Worm (Caenorhabditis elegans) whole organism, early embryonic: ENCODE results near the gene F46B3.15.

ENCODE experiments used
- B0310.2 ChIP-seq: sonication (generic microtip); optimal IDR thresholded peaks from 2 replicates; lab custom pipeline; 2016; ENCODE audit warnings: mild to moderate bottlenecking, missing genetic modification characterization, missing compliant biosample characterization
- F13C5.2 ChIP-seq: sonication (generic microtip); optimal IDR thresholded peaks from 2 replicates; lab custom pipeline; 2017; ENCODE audit warnings: mild to moderate bottlenecking, missing genetic modification characterization, inconsistent platforms, missing compliant biosample characterization
- aly-1 ChIP-seq: sonication (generic microtip); optimal IDR thresholded peaks from 2 replicates; lab custom pipeline; 2016; ENCODE audit warnings: missing genetic modification characterization, missing compliant biosample characterization
- ama-1 ChIP-seq: fragments of 150-350 bp; optimal IDR thresholded peaks from 2 replicates; lab custom pipeline; 2014
- ceh-13 ChIP-seq: fragments of 200-800 bp; sonication (Bioruptor generic); optimal IDR thresholded peaks from 2 replicates; lab custom pipeline; 2018; ENCODE audit warnings: mild to moderate bottlenecking, missing genetic modification characterization, missing compliant biosample characterization
- ceh-36 ChIP-seq: sonication (generic microtip); optimal IDR thresholded peaks from 2 replicates; lab custom pipeline; 2016; ENCODE audit warnings: missing genetic modification characterization, inconsistent platforms, missing compliant biosample characterization
- ets-7 ChIP-seq: sonication (generic microtip); optimal IDR thresholded peaks from 2 replicates; lab custom pipeline; 2016; ENCODE audit warnings: missing genotype, missing genetic modification characterization, missing compliant biosample characterization
- flt-1 ChIP-seq: fragments of 200-800 bp; sonication (Bioruptor generic); IDR thresholded peaks from 2 replicates; pipeline ENCODE4 v1.3.6; 2022; ENCODE audit warnings: missing genetic modification characterization, missing compliant biosample characterization
- hmbx-1 ChIP-seq: sonication (generic microtip); optimal IDR thresholded peaks from 2 replicates; lab custom pipeline; 2016; ENCODE audit warnings: mild to moderate bottlenecking, missing genetic modification characterization, missing compliant biosample characterization
- hmg-4 ChIP-seq: fragments of 200-800 bp; sonication (Bioruptor generic); optimal IDR thresholded peaks from 2 replicates; lab custom pipeline; 2018; ENCODE audit warnings: mild to moderate bottlenecking, missing genetic modification characterization, missing compliant biosample characterization
- hnd-1 ChIP-seq: sonication (generic microtip); optimal IDR thresholded peaks from 2 replicates; lab custom pipeline; 2016; ENCODE audit warnings: missing genetic modification characterization, missing compliant biosample characterization
- pes-1 ChIP-seq: fragments of 200-800 bp; sonication (Bioruptor generic); IDR thresholded peaks from 2 replicates; pipeline ENCODE4 v1.3.6; 2022; ENCODE audit warnings: missing genetic modification reagents, missing genetic modification characterization, missing compliant biosample characterization
- scrt-1 ChIP-seq: fragments of 200-800 bp; sonication (Bioruptor generic); IDR thresholded peaks from 2 replicates; pipeline ENCODE4 v1.3.6; 2022; ENCODE audit warnings: missing genetic modification characterization, missing compliant biosample characterization
- sea-1 ChIP-seq: fragments of 200-800 bp; sonication (Bioruptor generic); conservative IDR thresholded peaks from 2 replicates; pipeline ENCODE4 v1.3.6; 2022; ENCODE audit warnings: missing genetic modification characterization, missing compliant biosample characterization
- tbx-11 ChIP-seq: fragments of 200-800 bp; sonication (Bioruptor generic); IDR thresholded peaks from 2 replicates; pipeline ENCODE4 v1.3.6; 2022; ENCODE audit warnings: missing genetic modification characterization, missing compliant biosample characterization
- tbx-37 ChIP-seq: fragments of 200-800 bp; sonication (Bioruptor generic); conservative IDR thresholded peaks from 2 replicates; pipeline ENCODE4 v1.3.6; 2022; ENCODE audit warnings: missing genetic modification reagents, missing genetic modification characterization, missing compliant biosample characterization
- tra-4 ChIP-seq: sonication (generic microtip); optimal IDR thresholded peaks from 2 replicates; lab custom pipeline; 2017; ENCODE audit warnings: missing genetic modification characterization, missing compliant biosample characterization

F46B3.15 gene

DNA sequence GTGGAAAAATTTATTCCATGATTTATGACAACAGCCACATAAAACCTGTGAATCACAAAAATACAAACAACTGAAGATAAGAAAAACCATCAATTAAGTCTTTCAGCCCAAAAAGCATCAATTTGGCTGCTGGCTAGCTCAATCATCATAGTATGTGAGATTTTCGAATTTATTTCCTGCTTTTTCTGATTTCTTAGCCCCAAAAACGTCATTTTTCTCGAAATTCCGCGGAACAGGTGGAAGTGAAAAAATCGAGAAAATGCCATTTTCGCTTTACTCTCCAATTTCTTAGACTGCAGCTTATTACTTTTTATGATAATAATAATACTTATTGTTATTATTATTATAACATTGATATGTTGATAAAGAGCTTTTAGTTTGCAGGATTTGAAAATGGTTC is 8.4 kb upstream of the F46B3.15 start, which contains the start of gene srxa-15:
TSS of gene srxa-15 (plus strand) at position 301 of the 400 bp plus-strand sequence.
- no peak for TF ChIP-seq scrt-1 (GFP tag; lab: Robert Waterston, UW)
- no peak for TF ChIP-seq ama-1 (lab: Kevin White, UChicago)
- TF ChIP-seq sea-1 = no peak
- no peak for TF ChIP-seq ceh-13 (GFP tag; lab: Kevin White, UChicago)
- no peak for TF ChIP-seq tbx-37 (GFP tag; lab: Robert Waterston, UW)
- no peak for TF ChIP-seq B0310.2 (tag; lab: Kevin White, UChicago)
- TF ChIP-seq F13C5.2 (tag; lab: Kevin White, UChicago) = no peak
- no peak for TF ChIP-seq hmg-4 (GFP tag; lab: Kevin White, UChicago)
- no peak for TF ChIP-seq tra-4 (tag; lab: Kevin White, UChicago)
- no peak for TF ChIP-seq ets-7 (tag; lab: Kevin White, UChicago)
- TF ChIP-seq pes-1 = no peak
- no peak for TF ChIP-seq ceh-36
- TF ChIP-seq tbx-11 (GFP tag; lab: Robert Waterston, UW) = no peak

DNA sequence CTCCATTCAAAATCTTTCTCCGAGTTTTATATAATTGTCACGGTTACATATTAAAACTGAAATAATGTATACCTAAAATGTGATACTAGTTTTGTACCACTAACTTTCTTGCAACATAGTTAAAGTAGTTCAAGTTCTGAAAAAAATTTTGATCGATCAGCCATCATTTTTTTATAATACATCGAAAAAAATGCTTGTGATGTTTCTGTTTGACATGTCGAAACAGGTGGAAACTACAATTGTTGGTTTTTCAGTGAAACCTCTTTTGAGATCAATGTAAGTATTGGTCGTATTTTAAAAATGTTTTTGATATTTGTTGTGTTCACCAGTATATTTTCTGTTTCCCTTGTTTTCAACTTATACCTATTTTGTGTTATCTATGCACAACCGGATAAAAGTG is 5.8 kb upstream of the F46B3.15 start, which contains the start of gene srxa-14:
TSS of gene srxa-14 (plus strand) at position 301 of the 400 bp plus-strand sequence.
- TF ChIP-seq flt-1 (GFP tag; lab: Robert Waterston, UW) = no peak

DNA sequence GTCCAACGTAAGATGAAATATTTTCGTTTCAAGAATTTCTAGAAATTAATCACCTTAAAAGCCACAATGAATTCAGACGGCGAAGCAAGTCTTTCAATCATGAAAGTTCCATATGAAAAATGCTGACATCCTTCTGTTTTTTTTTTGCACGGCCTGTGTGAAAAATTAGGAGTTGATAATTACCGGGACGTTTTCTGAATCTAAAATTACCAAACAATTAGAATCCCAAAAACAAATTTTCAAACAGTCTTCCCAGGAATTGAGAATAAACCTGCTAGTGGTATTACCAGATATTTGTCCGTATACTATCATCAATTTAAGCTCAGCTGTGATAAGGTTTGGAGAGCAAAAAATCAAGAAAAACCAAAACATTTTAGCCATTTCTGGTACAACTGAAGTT is 4.8 kb upstream of the F46B3.15 start, which contains the start of gene Y44A6B.3:
TSS of gene Y44A6B.3 (minus strand) at position 101 of the 400 bp plus-strand sequence.
- TF ChIP-seq hnd-1 (tag; lab: Kevin White, UChicago) = no peak
- no peak for TF ChIP-seq ceh-13 (GFP tag; lab: Kevin White, UChicago)
- no peak for TF ChIP-seq tbx-11 (GFP tag; lab: Robert Waterston, UW)
- TF ChIP-seq flt-1 (GFP tag; lab: Robert Waterston, UW) = no peak
- no peak for TF ChIP-seq ets-7 (tag; lab: Kevin White, UChicago)
- no peak for TF ChIP-seq F13C5.2 (tag; lab: Kevin White, UChicago)
- no peak for TF ChIP-seq aly-1 (tag; lab: Kevin White, UChicago)
- TF ChIP-seq hmbx-1 (tag; lab: Kevin White, UChicago) = no peak
- no peak for TF ChIP-seq scrt-1 (GFP tag; lab: Robert Waterston, UW)
- no peak for TF ChIP-seq tbx-37 (GFP tag; lab: Robert Waterston, UW)
- no peak for TF ChIP-seq tra-4 (tag; lab: Kevin White, UChicago)
- no peak for TF ChIP-seq sea-1
- TF ChIP-seq hmg-4 (GFP tag; lab: Kevin White, UChicago) = no peak
- TF ChIP-seq ceh-36 = no peak
- no peak for TF ChIP-seq pes-1
- TF ChIP-seq B0310.2 (tag; lab: Kevin White, UChicago) = no peak

DNA sequence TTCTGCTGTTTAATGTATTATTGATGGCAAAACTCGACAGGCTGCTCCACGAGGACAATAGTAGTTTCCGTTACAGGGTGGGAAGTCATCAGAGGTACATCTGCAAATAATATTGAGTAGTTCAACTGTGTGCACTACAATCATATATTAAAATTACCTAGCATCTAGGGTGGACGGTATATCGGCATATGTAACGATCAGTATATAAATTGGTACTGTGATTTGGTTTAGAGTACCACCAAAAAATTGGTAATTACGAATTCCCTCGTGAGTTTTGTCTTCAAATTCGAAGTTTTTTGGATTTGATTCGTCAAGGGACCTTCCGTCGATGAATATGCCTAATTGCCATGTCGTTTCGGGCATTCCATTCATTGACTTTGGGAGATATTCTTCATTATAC is 3.3 kb upstream of the F46B3.15 start, which contains the start of gene ttr-13:
TSS of gene ttr-13 (minus strand) at position 101 of the 400 bp plus-strand sequence.
- TF ChIP-seq scrt-1 (GFP tag; lab: Robert Waterston, UW) (no peak), pes-1 (no peak), B0310.2 (tag; lab: Kevin White, UChicago) (no peak), sea-1 (no peak), tbx-11 (GFP tag; lab: Robert Waterston, UW) (no peak), flt-1 (GFP tag; lab: Robert Waterston, UW) (no peak), hnd-1 (tag; lab: Kevin White, UChicago) (no peak), hmbx-1 (tag; lab: Kevin White, UChicago) (no peak), ceh-36 (no peak), aly-1 (tag; lab: Kevin White, UChicago) (no peak)

DNA sequence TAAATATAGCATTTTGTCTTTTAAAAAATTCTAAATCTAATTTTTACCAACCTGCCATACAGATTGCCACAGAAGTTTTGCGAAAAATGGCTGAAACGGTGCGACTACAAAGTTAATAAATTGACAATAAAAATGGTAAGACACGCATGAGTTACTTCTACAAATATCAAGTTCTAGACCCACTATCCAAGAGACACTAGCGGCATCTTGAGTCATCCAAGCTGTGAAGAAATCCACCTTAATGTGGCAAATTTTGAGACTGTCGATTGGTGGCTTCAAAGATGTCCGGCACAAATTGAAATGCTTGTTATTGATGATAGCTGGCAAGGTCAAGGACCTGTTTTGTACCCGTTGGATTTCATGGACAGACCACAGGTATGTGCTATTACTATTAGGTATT is 811 bp upstream of the F46B3.15 start, which contains the start of gene F46B3.16:
TSS of gene F46B3.16 (plus strand) at position 301 of the 400 bp plus-strand sequence.
- no peak for TF ChIP-seq scrt-1 (GFP tag; lab: Robert Waterston, UW)
- no peak for TF ChIP-seq aly-1 (tag; lab: Kevin White, UChicago)
- no peak for TF ChIP-seq sea-1
- no peak for TF ChIP-seq tbx-37 (GFP tag; lab: Robert Waterston, UW)
- TF ChIP-seq ama-1 (lab: Kevin White, UChicago) = no peak

DNA sequence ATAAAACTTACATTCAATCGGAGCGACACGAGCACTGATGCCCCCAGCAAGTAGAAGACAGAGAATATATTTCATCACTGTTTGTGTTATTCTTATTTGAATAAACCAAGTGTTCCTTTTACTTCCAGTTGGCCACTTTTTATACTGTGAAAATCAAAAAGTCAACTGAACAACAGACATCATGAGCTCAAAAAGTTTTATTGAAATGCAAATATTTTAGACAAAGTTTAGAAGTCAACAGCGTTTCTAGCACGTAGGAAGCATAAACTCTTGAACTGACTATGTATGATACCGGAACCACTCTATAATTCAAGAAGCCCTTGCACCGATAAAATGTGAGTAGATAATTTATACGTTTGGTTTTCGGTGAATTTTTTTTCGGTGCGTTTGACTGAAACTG is 2.3 kb downstream of the F46B3.15 start, which contains the start of gene F46B3.14:
TSS of gene F46B3.14 (minus strand) at position 101 of the 400 bp plus-strand sequence.
- TF ChIP-seq hmbx-1 (tag; lab: Kevin White, UChicago) (no peak), ceh-13 (GFP tag; lab: Kevin White, UChicago) (no peak), tra-4 (tag; lab: Kevin White, UChicago) (no peak), tbx-37 (GFP tag; lab: Robert Waterston, UW) (no peak), flt-1 (GFP tag; lab: Robert Waterston, UW) (no peak), ceh-36 (no peak), ama-1 (lab: Kevin White, UChicago) (no peak), ets-7 (tag; lab: Kevin White, UChicago) (no peak), scrt-1 (GFP tag; lab: Robert Waterston, UW) (no peak), pes-1 (no peak)

DNA sequence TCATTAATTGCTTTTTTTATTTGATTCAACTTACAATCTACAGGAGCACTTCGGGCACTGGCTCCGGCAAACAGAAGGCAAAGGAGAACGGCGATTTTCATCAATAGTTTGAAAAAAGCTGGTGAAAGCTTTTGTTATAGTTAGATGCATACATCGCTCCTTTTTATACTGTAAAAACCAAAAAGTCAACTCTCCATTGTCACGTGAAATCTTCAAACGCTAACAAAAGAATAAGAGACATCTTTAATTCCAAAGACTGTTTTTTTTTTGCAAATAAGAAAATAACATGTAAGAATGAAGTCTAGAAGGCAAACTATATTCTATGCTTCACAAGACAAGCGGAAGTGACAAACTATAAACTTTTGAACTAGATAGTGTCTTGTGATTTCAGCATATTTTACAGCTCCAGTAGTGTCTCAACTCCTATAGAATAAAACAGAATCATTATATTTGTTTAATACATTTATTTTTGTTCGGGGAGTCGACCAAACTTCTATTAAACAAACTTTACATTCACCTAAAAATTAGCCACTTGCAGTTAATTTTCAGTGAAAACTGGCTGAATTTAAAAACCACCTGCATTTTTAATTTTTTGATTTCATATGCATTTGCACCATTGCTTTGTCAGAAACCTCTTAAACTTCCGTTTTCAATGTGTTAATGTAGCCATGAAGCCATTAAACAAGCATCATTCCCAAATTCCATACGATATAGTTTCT is 7.3 kb downstream of the F46B3.15 start, which contains the start of the genes F46B3.9 and srz-18:
TSS of gene F46B3.9 (minus strand) at position 101 of the 719 bp plus-strand sequence.
TSS of gene srz-18 (plus strand) at position 669 of the 719 bp plus-strand sequence.
- no peak for TF ChIP-seq pes-1
- no peak for TF ChIP-seq ama-1 (lab: Kevin White, UChicago)

DNA sequence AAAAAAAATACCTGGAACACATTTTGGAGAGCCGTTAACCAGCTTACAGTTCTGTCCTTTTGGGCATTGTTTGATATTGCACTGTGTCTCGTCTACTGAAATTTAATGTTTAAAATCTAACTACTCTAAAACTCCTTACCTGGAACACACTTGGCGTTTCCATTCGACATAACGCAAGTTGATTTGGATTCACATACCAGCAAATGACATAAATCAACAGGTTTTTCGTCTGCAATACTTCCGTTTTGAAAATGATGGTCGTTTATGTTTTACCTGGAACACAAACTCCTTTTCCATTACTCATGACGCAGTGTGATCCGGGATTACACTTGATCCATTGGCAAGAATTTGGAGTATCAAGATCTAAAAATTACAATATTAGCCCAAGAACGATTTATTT is 8.3 kb downstream of the F46B3.15 start:
- TF ChIP-seq ama-1 (lab: Kevin White, UChicago) (no peak), flt-1 (GFP tag; lab: Robert Waterston, UW) (no peak), hmbx-1 (tag; lab: Kevin White, UChicago) (no peak), sea-1 (no peak), ceh-36 (no peak)
